Fruit fly (Drosophila melanogaster) whole organism, embryonic: ENCODE data around the gene CG32537.

Source experiments
- Ada2b ChIP-seq: fragments of 200-800 bp; sonication (Bioruptor generic); IDR thresholded peaks from 2 replicates; pipeline ENCODE4 v1.3.6; 2022; ENCODE audit warnings: missing biosample characterization, missing genetic modification characterization
- Adf1 ChIP-seq: fragments of 200-800 bp; sonication (Bioruptor generic); IDR thresholded peaks from 2 replicates; pipeline ENCODE4 v1.3.6; 2022; ENCODE audit warnings: missing biosample characterization, missing genetic modification characterization
- B-H1 ChIP-seq: fragments of 200-800 bp; sonication (Bioruptor generic); IDR thresholded peaks from 3 replicates; pipeline ENCODE4 v1.3.6; 2022; ENCODE audit warnings: missing biosample characterization, missing genetic modification characterization
- BtbVII ChIP-seq: fragments of 200-800 bp; sonication (Bioruptor generic); optimal IDR thresholded peaks from 3 replicates; lab custom pipeline; 2017; ENCODE audit warnings: missing biosample characterization, mild to moderate bottlenecking, missing genetic modification characterization
- CG10209 ChIP-seq: fragments of 200-800 bp; sonication (Bioruptor generic); optimal IDR thresholded peaks from 3 replicates; lab custom pipeline; 2017; ENCODE audit warnings: missing biosample characterization, mild to moderate bottlenecking, missing genetic modification characterization, missing genetic modification reagents
- CG10366 ChIP-seq: fragments of 200-800 bp; sonication (Bioruptor generic); IDR thresholded peaks from 2 replicates; pipeline ENCODE4 v1.3.6; 2022; ENCODE audit warnings: missing biosample characterization, missing genetic modification characterization
- CG10431 ChIP-seq: fragments of 200-800 bp; sonication (Bioruptor generic); optimal IDR thresholded peaks from 3 replicates; lab custom pipeline; 2018; ENCODE audit warnings: missing biosample characterization, mild to moderate bottlenecking, missing genetic modification characterization
- CG10654 ChIP-seq: fragments of 200-800 bp; sonication (Bioruptor generic); optimal IDR thresholded peaks from 2 replicates; lab custom pipeline; 2016; ENCODE audit warnings: missing biosample characterization, missing genetic modification characterization
- CG10979 ChIP-seq: fragments of 200-800 bp; sonication (Bioruptor generic); optimal IDR thresholded peaks from 2 replicates; lab custom pipeline; 2018; ENCODE audit warnings: missing biosample characterization, mild to moderate bottlenecking, missing genetic modification characterization, moderate library complexity
- CG11560 ChIP-seq: fragments of 200-800 bp; sonication (Bioruptor generic); IDR thresholded peaks from 3 replicates; pipeline ENCODE4 v1.3.6; 2022; ENCODE audit warnings: missing biosample characterization, missing genetic modification characterization
- CG12236 ChIP-seq: fragments of 200-800 bp; sonication (Bioruptor generic); optimal IDR thresholded peaks from 2 replicates; lab custom pipeline; 2016; ENCODE audit warnings: missing biosample characterization, missing genetic modification characterization
- CG13894 ChIP-seq: fragments of 200-800 bp; sonication (Bioruptor generic); optimal IDR thresholded peaks from 3 replicates; lab custom pipeline; 2018; ENCODE audit warnings: missing biosample characterization, mild to moderate bottlenecking, missing genetic modification characterization, moderate library complexity
- CG1602 ChIP-seq: fragments of 200-800 bp; sonication (Bioruptor generic); optimal IDR thresholded peaks from 3 replicates; lab custom pipeline; 2016; ENCODE audit warnings: missing biosample characterization, missing genetic modification characterization
- CG32532 ChIP-seq: fragments of 200-800 bp; sonication (Bioruptor generic); IDR thresholded peaks from 2 replicates; pipeline ENCODE4 v1.3.6; 2022; ENCODE audit warnings: missing biosample characterization, missing genetic modification characterization
- CG33213 ChIP-seq: fragments of 200-800 bp; sonication (Bioruptor generic); optimal IDR thresholded peaks from 3 replicates; lab custom pipeline; 2016; ENCODE audit warnings: missing biosample characterization, missing genetic modification characterization
- CG4282 ChIP-seq: fragments of 200-800 bp; sonication (Bioruptor generic); optimal IDR thresholded peaks from 2 replicates; lab custom pipeline; 2016; ENCODE audit warnings: missing biosample characterization, missing genetic modification characterization
- CG6175 ChIP-seq: fragments of 200-800 bp; sonication (Bioruptor generic); IDR thresholded peaks from 3 replicates; pipeline ENCODE4 v1.3.6; 2022; ENCODE audit warnings: missing biosample characterization, missing genetic modification characterization
- CG6791 ChIP-seq: fragments of 200-800 bp; sonication (Bioruptor generic); IDR thresholded peaks from 3 replicates; pipeline ENCODE4 v1.3.6; 2022; ENCODE audit warnings: missing biosample characterization, missing genetic modification characterization; ENCODE audit not compliant: partially characterized antibody
- CG8359 ChIP-seq: fragments of 200-800 bp; sonication (Bioruptor generic); optimal IDR thresholded peaks from 2 replicates; lab custom pipeline; 2017; ENCODE audit warnings: missing biosample characterization, mild to moderate bottlenecking, missing genetic modification characterization, borderline replicate concordance
- CG8924 ChIP-seq: fragments of 200-800 bp; optimal IDR thresholded peaks from 3 replicates; lab custom pipeline; 2019; ENCODE audit warnings: missing biosample characterization, mild to moderate bottlenecking, missing genetic modification characterization, moderate library complexity
- Ets97D ChIP-seq: fragments of 200-800 bp; sonication (Bioruptor generic); optimal IDR thresholded peaks from 3 replicates; lab custom pipeline; 2016; ENCODE audit warnings: missing biosample characterization, missing genetic modification characterization
- Fer1 ChIP-seq: fragments of 200-800 bp; sonication (Bioruptor generic); optimal IDR thresholded peaks from 2 replicates; lab custom pipeline; 2017; ENCODE audit warnings: missing biosample characterization, mild to moderate bottlenecking, missing genetic modification characterization
- GATAe ChIP-seq: fragments of 200-800 bp; sonication (Bioruptor generic); conservative IDR thresholded peaks from 2 replicates; pipeline ENCODE4 v1.3.6; 2022; ENCODE audit warnings: missing biosample characterization, missing genetic modification characterization
- Gug ChIP-seq: fragments of 200-800 bp; sonication (Bioruptor generic); IDR thresholded peaks from 4 replicates; pipeline ENCODE4 v1.3.6; 2022; ENCODE audit warnings: missing biosample characterization, missing genetic modification characterization
- HmgZ ChIP-seq: fragments of 200-800 bp; sonication (Bioruptor generic); optimal IDR thresholded peaks from 2 replicates; lab custom pipeline; 2018; ENCODE audit warnings: missing biosample characterization, mild to moderate bottlenecking, missing genetic modification characterization
- Hr51 ChIP-seq, 2 experiments: fragments of 200-800 bp; sonication (Bioruptor generic); optimal IDR thresholded peaks; 2 replicates in 1 of 2; 3 replicates in 1 of 2; lab custom pipeline; 2016 to 2018; ENCODE audit warnings: missing biosample characterization in 2 of 2, missing genetic modification characterization in 2 of 2, mild to moderate bottlenecking in 1 of 2, moderate library complexity in 1 of 2
- Meics ChIP-seq: fragments of 200-800 bp; sonication (Bioruptor generic); optimal IDR thresholded peaks from 2 replicates; lab custom pipeline; 2017; ENCODE audit warnings: missing biosample characterization, mild to moderate bottlenecking, missing genetic modification characterization
- NFAT ChIP-seq: fragments of 200-800 bp; sonication (Bioruptor generic); IDR thresholded peaks from 2 replicates; pipeline ENCODE4 v1.3.6; 2022; ENCODE audit warnings: missing biosample characterization, missing genetic modification characterization
- PHDP ChIP-seq: fragments of 200-800 bp; sonication (Bioruptor generic); optimal IDR thresholded peaks from 3 replicates; lab custom pipeline; 2018; ENCODE audit warnings: missing biosample characterization, mild to moderate bottlenecking, missing genetic modification characterization, moderate library complexity
- Sry-β ChIP-seq: fragments of 200-800 bp; sonication (Bioruptor generic); optimal IDR thresholded peaks from 2 replicates; lab custom pipeline; 2018; ENCODE audit warnings: missing biosample characterization, mild to moderate bottlenecking, missing genetic modification characterization, moderate library complexity
- Ssrp ChIP-seq: fragments of 200-800 bp; sonication (Bioruptor generic); optimal IDR thresholded peaks from 2 replicates; lab custom pipeline; 2018; ENCODE audit warnings: missing biosample characterization, mild to moderate bottlenecking, missing genetic modification characterization, moderate library complexity
- Vsx1 ChIP-seq: fragments of 200-800 bp; sonication (Bioruptor generic); optimal IDR thresholded peaks from 2 replicates; lab custom pipeline; 2017; ENCODE audit warnings: missing biosample characterization, mild to moderate bottlenecking, missing genetic modification characterization, missing genetic modification reagents
- abd-A ChIP-seq: fragments of 200-800 bp; sonication (Bioruptor generic); optimal IDR thresholded peaks from 3 replicates; lab custom pipeline; 2019; ENCODE audit warnings: missing biosample characterization, mild to moderate bottlenecking, missing genetic modification characterization, moderate library complexity
- amos ChIP-seq: fragments of 200-800 bp; sonication (Bioruptor generic); IDR thresholded peaks from 2 replicates; pipeline ENCODE4 v1.3.6; 2022; ENCODE audit warnings: missing biosample characterization, missing genetic modification characterization; ENCODE audit not compliant: partially characterized antibody
- az2 ChIP-seq: fragments of 200-800 bp; sonication (Bioruptor generic); optimal IDR thresholded peaks from 3 replicates; lab custom pipeline; 2016; ENCODE audit warnings: missing biosample characterization, missing genetic modification characterization
- bcd ChIP-seq: fragments of 200-800 bp; sonication (Bioruptor generic); optimal IDR thresholded peaks from 2 replicates; lab custom pipeline; 2017; ENCODE audit warnings: missing biosample characterization, mild to moderate bottlenecking, missing genetic modification characterization
- crol ChIP-seq: fragments of 200-800 bp; sonication (Bioruptor generic); IDR thresholded peaks from 2 replicates; pipeline ENCODE4 v1.3.6; 2022; ENCODE audit warnings: missing biosample characterization, missing genetic modification characterization
- dmrt99B ChIP-seq: fragments of 200-800 bp; sonication (Bioruptor generic); optimal IDR thresholded peaks from 2 replicates; lab custom pipeline; 2018; ENCODE audit warnings: missing biosample characterization, mild to moderate bottlenecking, missing genetic modification characterization, moderate library complexity
- eve ChIP-seq, 2 experiments: fragments of >200 bp; optimal IDR thresholded peaks; 2 replicates each; lab custom pipeline; 2017; ENCODE audit warnings: missing biosample characterization in 2 of 2, missing genetic modification characterization in 2 of 2
- fu2 ChIP-seq: fragments of 200-800 bp; sonication (Bioruptor generic); optimal IDR thresholded peaks from 2 replicates; lab custom pipeline; 2016; ENCODE audit warnings: missing biosample characterization, missing genetic modification characterization
- lmd ChIP-seq: fragments of 200-800 bp; sonication (Bioruptor generic); IDR thresholded peaks from 2 replicates; pipeline ENCODE4 v1.3.6; 2022; ENCODE audit warnings: missing biosample characterization, missing genetic modification characterization
- lov ChIP-seq, 2 experiments: fragments of 200-800 bp in 1 of 2; fragments of >200 bp in 1 of 2; sonication (Bioruptor generic) in 1 of 2; IDR thresholded peaks in 1 of 2; optimal IDR thresholded peaks in 1 of 2; 2 replicates in 1 of 2; 3 replicates in 1 of 2; pipeline versions ENCODE4 v1.3.6 to Lab custom; 2017 to 2022; ENCODE audit warnings: missing biosample characterization in 1 of 2, missing genetic modification characterization in 1 of 2
- mirr ChIP-seq: fragments of 200-800 bp; sonication (Bioruptor generic); optimal IDR thresholded peaks from 3 replicates; lab custom pipeline; 2018; ENCODE audit warnings: missing biosample characterization, mild to moderate bottlenecking, missing genetic modification characterization
- otp ChIP-seq: fragments of 200-800 bp; sonication (Bioruptor generic); IDR thresholded peaks from 3 replicates; pipeline ENCODE4, ENCODE4 v1.3.6; 2022; ENCODE audit warnings: missing biosample characterization, missing genetic modification characterization
- pzg ChIP-seq: fragments of 200-800 bp; sonication (Bioruptor generic); optimal IDR thresholded peaks from 3 replicates; lab custom pipeline; 2018; ENCODE audit warnings: missing biosample characterization, mild to moderate bottlenecking, missing genetic modification characterization, moderate library complexity
- shn ChIP-seq: fragments of 200-800 bp; sonication (Bioruptor generic); optimal IDR thresholded peaks from 3 replicates; lab custom pipeline; 2016; ENCODE audit warnings: missing biosample characterization, missing genetic modification characterization
- ttk ChIP-seq: fragments of 200-800 bp; sonication (Bioruptor generic); IDR thresholded peaks from 2 replicates; pipeline ENCODE4 v2.1.2; 2022; ENCODE audit warnings: missing biosample characterization, missing genetic modification characterization
- zfh1 ChIP-seq: fragments of 200-800 bp; sonication (Bioruptor generic); IDR thresholded peaks from 3 replicates; pipeline ENCODE4 v1.3.6; 2022; ENCODE audit warnings: missing biosample characterization, missing genetic modification characterization

CG32537 gene

dm6 chrX:19281271-19281670 is 4.9 kb upstream of the CG32537 start (continued):
- TF ChIP-seq CG6175 (GFP tag; lab: Robert Waterston, UW) = no peak
- TF ChIP-seq zfh1 (GFP tag; lab: Robert Waterston, UW) = peak; percentile 50; the same call in 1 of the 3 replicates
- TF ChIP-seq otp (GFP tag; lab: Robert Waterston, UW) = no peak
- TF ChIP-seq lov (optimal IDR thresholded peaks at IDR 0.05; lab: Kevin White, UChicago) = no peak
- no peak for TF ChIP-seq lov (GFP tag; IDR thresholded peaks at IDR 0.05; lab: Robert Waterston, UW)
- TF ChIP-seq CG33213 = no peak
- no peak for TF ChIP-seq CG10366
- TF ChIP-seq fu2 (GFP tag; lab: Kevin White, UChicago) = no peak
- TF ChIP-seq CG10654 = peak; percentile 6
- peak; percentile 63; the same call in 1 of the 2 replicates for TF ChIP-seq CG32532 (GFP tag; lab: Robert Waterston, UW)
- no peak for TF ChIP-seq mirr (GFP tag; lab: Kevin White, UChicago)
- peak; percentile 3 for TF ChIP-seq CG10979 (tag; lab: Kevin White, UChicago)
- TF ChIP-seq BtbVII (GFP tag; lab: Kevin White, UChicago) = peak; percentile 52
- TF ChIP-seq CG6791 (GFP tag; lab: Robert Waterston, UW) = no peak
- TF ChIP-seq Hr51 (GFP tag; optimal IDR thresholded peaks at IDR 0.05; lab: Kevin White, UChicago) = peak in 1 of 2 experiments; percentile 41
- TF ChIP-seq PHDP (tag; lab: Kevin White, UChicago) = peak; percentile 28
- TF ChIP-seq CG1602 (GFP tag; lab: Kevin White, UChicago) = no peak
- TF ChIP-seq B-H1 (GFP tag; lab: Robert Waterston, UW) = no peak; the same call in 2 of the 3 replicates
- no peak for TF ChIP-seq abd-A (tag; lab: Kevin White, UChicago)
- peak; percentile 12 for TF ChIP-seq CG8924 (tag; lab: Kevin White, UChicago)
- no peak for TF ChIP-seq Sry-β (GFP tag; lab: Kevin White, UChicago)
- no peak for TF ChIP-seq CG8359 (GFP tag; lab: Kevin White, UChicago)
- no peak for TF ChIP-seq Adf1 (GFP tag; lab: Robert Waterston, UW)
- no peak for TF ChIP-seq Ssrp
- no peak for TF ChIP-seq Ets97D
- no peak for TF ChIP-seq ttk (GFP tag; lab: Robert Waterston, UW)
- no peak for TF ChIP-seq CG10431 (GFP tag; lab: Kevin White, UChicago)
- no peak for TF ChIP-seq lmd (GFP tag; lab: Robert Waterston, UW)
- TF ChIP-seq crol (GFP tag; lab: Robert Waterston, UW) = no peak
- TF ChIP-seq GATAe (GFP tag; lab: Robert Waterston, UW) = no peak
- TF ChIP-seq NFAT (GFP tag; lab: Robert Waterston, UW) = peak; percentile 24; the same call in 1 of the 2 replicates
- no peak for TF ChIP-seq CG13894 (tag; lab: Kevin White, UChicago)
- peak; percentile 40 for TF ChIP-seq bcd
- TF ChIP-seq Meics (GFP tag; lab: Kevin White, UChicago) = peak; percentile 56
- TF ChIP-seq pzg (GFP tag; lab: Kevin White, UChicago) = no peak
- TF ChIP-seq Ada2b (GFP tag; lab: Robert Waterston, UW) = peak; percentile 27; the same call in 1 of the 2 replicates
- no peak for TF ChIP-seq CG4282 (GFP tag; lab: Kevin White, UChicago)
- TF ChIP-seq CG10209 (GFP tag; lab: Kevin White, UChicago) = peak; percentile 6
- no peak for TF ChIP-seq amos (GFP tag; lab: Robert Waterston, UW)
- no peak for TF ChIP-seq shn (GFP tag; lab: Kevin White, UChicago)
- no peak for TF ChIP-seq Vsx1
- TF ChIP-seq dmrt99B (tag; lab: Kevin White, UChicago) = no peak
- peak; percentile 28; the same call in 1 of the 4 replicates for TF ChIP-seq Gug
- TF ChIP-seq CG12236 = no peak
- peak; percentile 3 for TF ChIP-seq Fer1 (GFP tag; lab: Kevin White, UChicago)
- TF ChIP-seq CG11560 (tag; lab: Robert Waterston, UW) = no peak
- TF ChIP-seq eve (GFP tag; optimal IDR thresholded peaks at IDR 0.05; lab: Kevin White, UChicago) = no peak
- peak; percentile 18 for TF ChIP-seq az2 (GFP tag; lab: Kevin White, UChicago)
- TF ChIP-seq HmgZ (tag; lab: Kevin White, UChicago) = no peak
